Worm (Caenorhabditis elegans) whole organism, L2 larva: ENCODE data around the gene C47G2.3.
A peak's percentile ranks its signal among the peaks of the same experiment; 100 is the strongest.

ENCODE experiments used
- lin-13 ChIP-seq: fragments of 150-350 bp; optimal IDR thresholded peaks from 2 replicates; lab custom pipeline; 2014; ENCODE audit warnings: missing biosample characterization, missing genetic modification reagents, missing genetic modification characterization
- nhr-25 ChIP-seq: fragments of 150-350 bp; sonication (generic microtip); optimal IDR thresholded peaks from 3 replicates; lab custom pipeline; 2014; ENCODE audit warnings: missing biosample characterization, missing genetic modification characterization

DNA sequence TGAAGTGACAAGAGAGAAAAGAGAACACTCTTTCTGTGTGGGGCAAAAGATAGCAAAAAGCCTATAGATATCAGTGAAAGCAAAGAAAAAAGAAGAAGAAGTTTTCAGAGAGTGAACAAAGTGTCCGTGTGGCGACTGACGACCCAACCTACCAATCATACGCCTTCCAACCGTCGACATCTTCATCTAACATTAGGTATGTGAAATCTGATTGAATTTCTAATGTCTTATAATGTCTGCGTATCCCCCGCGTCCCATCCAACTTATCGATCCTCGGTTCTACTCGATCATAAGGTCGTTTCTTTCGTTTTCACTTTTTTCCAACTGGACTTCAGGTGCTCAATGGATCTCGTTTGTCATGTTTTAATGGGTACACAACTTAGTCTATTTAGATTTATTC, 17.4 kb upstream of the C47G2.3 start:
- TF ChIP-seq lin-13 (no peak), nhr-25 (tag; lab: Kevin White, UChicago) (peak; percentile 61)
